Worm (Caenorhabditis elegans) whole organism, L4 larva: Measurements from ENCODE around the gene srw-42.
"Not testable (repeated sequence)": the region's sequence is repeated elsewhere in the genome, so short reads cannot be mapped to it uniquely, and the experiment has no call there.

ENCODE experiments used
- F44E2.7 ChIP-seq: fragments of 200-800 bp; sonication (Bioruptor generic); IDR thresholded peaks from 2 replicates; pipeline ENCODE4 v2.1.2; 2022; ENCODE audit warnings: missing genetic modification characterization, missing compliant biosample characterization
- ama-1 ChIP-seq: fragments of 150-350 bp; optimal IDR thresholded peaks from 2 replicates; lab custom pipeline; 2014; ENCODE audit warnings: inconsistent platforms, mixed read lengths
- daf-8 ChIP-seq: fragments of 200-800 bp; sonication (Bioruptor generic); IDR thresholded peaks from 2 replicates; pipeline ENCODE4 v1.3.6; 2022; ENCODE audit warnings: missing genetic modification characterization, missing compliant biosample characterization
- egl-43 ChIP-seq: fragments of 200-800 bp; sonication (Bioruptor generic); IDR thresholded peaks from 2 replicates; pipeline ENCODE4 v1.3.6; 2022; ENCODE audit warnings: missing genetic modification reagents, missing genetic modification characterization, missing compliant biosample characterization
- lin-38 ChIP-seq: fragments of 200-800 bp; sonication (Bioruptor generic); IDR thresholded peaks from 2 replicates; pipeline ENCODE4 v1.3.6; 2022; ENCODE audit warnings: missing genetic modification reagents, missing genetic modification characterization, missing compliant biosample characterization
- nhr-25 ChIP-seq: sonication (generic microtip); optimal IDR thresholded peaks from 2 replicates; lab custom pipeline; 2017; ENCODE audit warnings: missing genetic modification characterization, mild to moderate bottlenecking, missing compliant biosample characterization, antibody characterized with exemption, moderate library complexity, borderline replicate concordance; ENCODE audit not compliant: insufficient read depth
- nhr-76 ChIP-seq: fragments of 150-350 bp; optimal IDR thresholded peaks from 2 replicates; lab custom pipeline; 2014; ENCODE audit warnings: missing biosample characterization, missing genetic modification characterization
- snpc-1.2 ChIP-seq: fragments of 200-800 bp; sonication (Bioruptor generic); IDR thresholded peaks from 2 replicates; pipeline ENCODE4 v1.3.6; 2022; ENCODE audit warnings: missing genetic modification reagents, missing genetic modification characterization, missing compliant biosample characterization
- ztf-11 ChIP-seq: fragments of 150-350 bp; optimal IDR thresholded peaks from 2 replicates; lab custom pipeline; 2014; ENCODE audit warnings: missing biosample characterization, missing genetic modification characterization

- TF ChIP-seq daf-8; nhr-25 (tag; lab: Kevin White, UChicago); ztf-11 (tag; lab: Kevin White, UChicago); nhr-76 (tag; lab: Kevin White, UChicago); egl-43 (GFP tag; lab: Robert Waterston, UW); lin-38; ama-1 (lab: Kevin White, UChicago); F44E2.7 (GFP tag; lab: Robert Waterston, UW); snpc-1.2: not testable (repeated sequence)
These were observed 32.8 kb downstream of the srw-42 start, which contains the start of gene Y70C5B.2 for ce11 chrV:16660816-16661215.
